Fruit fly (Drosophila melanogaster) whole organism, embryonic: ENCODE data around the gene CG43731.

ENCODE experiments used
- CG1024 ChIP-seq: fragments of 200-800 bp; sonication (Bioruptor generic); IDR thresholded peaks from 2 replicates; pipeline ENCODE4 v1.3.6; 2022; ENCODE audit warnings: missing biosample characterization, missing genetic modification characterization
- CG12219 ChIP-seq: fragments of 200-800 bp; sonication (Bioruptor generic); optimal IDR thresholded peaks from 3 replicates; lab custom pipeline; 2018; ENCODE audit warnings: missing biosample characterization, mild to moderate bottlenecking, missing genetic modification characterization
- CG12769 ChIP-seq: fragments of 200-800 bp; sonication (Bioruptor generic); optimal IDR thresholded peaks from 2 replicates; lab custom pipeline; 2019; ENCODE audit warnings: missing biosample characterization, mild to moderate bottlenecking, missing genetic modification characterization, moderate library complexity
- CG1529 ChIP-seq: fragments of 200-800 bp; sonication (Bioruptor generic); optimal IDR thresholded peaks from 3 replicates; lab custom pipeline; 2018; ENCODE audit warnings: missing biosample characterization, missing genetic modification characterization
- CG15696 ChIP-seq: fragments of 200-800 bp; sonication (Bioruptor generic); optimal IDR thresholded peaks from 2 replicates; lab custom pipeline; 2019; ENCODE audit warnings: missing biosample characterization, mild to moderate bottlenecking, missing genetic modification characterization, moderate library complexity
- CG17361 ChIP-seq: fragments of 200-800 bp; sonication (Bioruptor generic); IDR thresholded peaks from 3 replicates; pipeline ENCODE4 v1.3.6; 2022; ENCODE audit warnings: missing biosample characterization, missing genetic modification characterization
- CG3163 ChIP-seq: fragments of 200-800 bp; sonication (Bioruptor generic); optimal IDR thresholded peaks from 3 replicates; lab custom pipeline; 2016; ENCODE audit warnings: missing biosample characterization, missing genetic modification characterization
- CG34376 ChIP-seq: fragments of 200-800 bp; sonication (Bioruptor generic); optimal IDR thresholded peaks from 2 replicates; lab custom pipeline; 2018; ENCODE audit warnings: missing biosample characterization, mild to moderate bottlenecking, missing genetic modification characterization
- CG34422 ChIP-seq: fragments of 200-800 bp; sonication (Bioruptor generic); IDR thresholded peaks from 3 replicates; pipeline ENCODE4 v1.3.6; 2022; ENCODE audit warnings: missing biosample characterization, missing genetic modification characterization
- CG3838 ChIP-seq: fragments of 200-800 bp; sonication (Bioruptor generic); optimal IDR thresholded peaks from 3 replicates; lab custom pipeline; 2016; ENCODE audit warnings: missing biosample characterization, missing genetic modification characterization
- CG4282 ChIP-seq: fragments of 200-800 bp; sonication (Bioruptor generic); optimal IDR thresholded peaks from 2 replicates; lab custom pipeline; 2016; ENCODE audit warnings: missing biosample characterization, missing genetic modification characterization
- CG43689 ChIP-seq: fragments of 200-800 bp; sonication (Bioruptor generic); IDR thresholded peaks from 2 replicates; pipeline ENCODE4 v1.3.6; 2022; ENCODE audit warnings: missing biosample characterization, missing genetic modification characterization
- CG4404 ChIP-seq: fragments of 200-800 bp; sonication (Bioruptor generic); IDR thresholded peaks from 2 replicates; pipeline ENCODE4 v1.3.6; 2022; ENCODE audit warnings: missing biosample characterization, missing genetic modification characterization
- CG6689 ChIP-seq: fragments of 200-800 bp; sonication (Bioruptor generic); IDR thresholded peaks from 2 replicates; pipeline ENCODE4 v1.3.6; 2022; ENCODE audit warnings: missing biosample characterization, missing genetic modification characterization
- CG7357 ChIP-seq: fragments of 200-800 bp; sonication (Bioruptor generic); IDR thresholded peaks from 3 replicates; pipeline ENCODE4 v1.3.6; 2022; ENCODE audit warnings: missing biosample characterization, missing genetic modification characterization
- CG8290 ChIP-seq, 3 experiments: fragments of 200-800 bp; sonication (Bioruptor generic); optimal IDR thresholded peaks; 2 replicates each; lab custom pipeline; 2016 to 2019; ENCODE audit warnings: missing biosample characterization in 3 of 3, missing genetic modification characterization in 3 of 3, mild to moderate bottlenecking in 2 of 3, moderate library complexity in 1 of 3
- CG9609 ChIP-seq: fragments of 200-800 bp; sonication (Bioruptor generic); optimal IDR thresholded peaks from 3 replicates; lab custom pipeline; 2016; ENCODE audit warnings: missing biosample characterization, missing genetic modification characterization
- Dll ChIP-seq: fragments of 200-800 bp; sonication (Bioruptor generic); IDR thresholded peaks from 4 replicates; pipeline ENCODE4 v1.3.6; 2022; ENCODE audit warnings: missing biosample characterization, missing genetic modification characterization; ENCODE audit not compliant: partially characterized antibody
- Elba2 ChIP-seq: fragments of 200-800 bp; sonication (Bioruptor generic); optimal IDR thresholded peaks from 3 replicates; lab custom pipeline; 2016; ENCODE audit warnings: missing biosample characterization, missing genetic modification characterization
- Ets97D ChIP-seq: fragments of 200-800 bp; sonication (Bioruptor generic); optimal IDR thresholded peaks from 3 replicates; lab custom pipeline; 2016; ENCODE audit warnings: missing biosample characterization, missing genetic modification characterization
- HLH4C ChIP-seq: fragments of 200-800 bp; sonication (Bioruptor generic); IDR thresholded peaks from 3 replicates; pipeline ENCODE4 v1.3.6; 2022; ENCODE audit warnings: missing biosample characterization, missing genetic modification characterization; ENCODE audit not compliant: partially characterized antibody
- Hr78 ChIP-seq, 2 experiments: fragments of 200-800 bp in 1 of 2; fragments of >200 bp in 1 of 2; sonication (Bioruptor generic) in 1 of 2; optimal IDR thresholded peaks; 2 replicates each; lab custom pipeline; 2017 to 2019; ENCODE audit warnings: missing biosample characterization in 2 of 2, missing genetic modification characterization in 2 of 2, mild to moderate bottlenecking in 1 of 2, moderate library complexity in 1 of 2
- Lim3 ChIP-seq: fragments of 200-800 bp; sonication (Bioruptor generic); IDR thresholded peaks from 2 replicates; pipeline ENCODE4 v1.3.6; 2022; ENCODE audit warnings: missing biosample characterization, missing genetic modification characterization
- Med ChIP-seq: fragments of 200-800 bp; sonication (Bioruptor generic); peaks from one replicate; lab custom pipeline; 2016; ENCODE audit warnings: missing biosample characterization, missing genetic modification characterization, mild to moderate bottlenecking, inconsistent platforms, moderate library complexity
- Mrtf ChIP-seq: fragments of 200-800 bp; sonication (Bioruptor generic); IDR thresholded peaks from 3 replicates; pipeline ENCODE4 v1.3.6; 2022; ENCODE audit warnings: missing biosample characterization, missing genetic modification characterization
- Nf-YA ChIP-seq: fragments of 200-800 bp; sonication (Bioruptor generic); IDR thresholded peaks from 2 replicates; pipeline ENCODE4 v1.3.6; 2022; ENCODE audit warnings: missing biosample characterization, missing genetic modification characterization
- NfI ChIP-seq: fragments of 200-800 bp; sonication (Bioruptor generic); optimal IDR thresholded peaks from 3 replicates; lab custom pipeline; 2018; ENCODE audit warnings: missing biosample characterization, mild to moderate bottlenecking, missing genetic modification characterization, moderate library complexity
- Side ChIP-seq: fragments of 200-800 bp; sonication (Bioruptor generic); optimal IDR thresholded peaks from 2 replicates; lab custom pipeline; 2016; ENCODE audit warnings: missing biosample characterization, missing genetic modification characterization
- TFAM ChIP-seq: fragments of 200-800 bp; sonication (Bioruptor generic); optimal IDR thresholded peaks from 2 replicates; lab custom pipeline; 2017; ENCODE audit warnings: missing biosample characterization, missing genetic modification characterization, inconsistent platforms
- Vsx1 ChIP-seq: fragments of 200-800 bp; sonication (Bioruptor generic); optimal IDR thresholded peaks from 2 replicates; lab custom pipeline; 2017; ENCODE audit warnings: missing biosample characterization, mild to moderate bottlenecking, missing genetic modification characterization, missing genetic modification reagents
- az2 ChIP-seq: fragments of 200-800 bp; sonication (Bioruptor generic); optimal IDR thresholded peaks from 3 replicates; lab custom pipeline; 2016; ENCODE audit warnings: missing biosample characterization, missing genetic modification characterization
- bab2 ChIP-seq: fragments of 200-800 bp; sonication (Bioruptor generic); optimal IDR thresholded peaks from 2 replicates; lab custom pipeline; 2016; ENCODE audit warnings: missing biosample characterization, missing genetic modification characterization
- bowl ChIP-seq: fragments of 200-800 bp; sonication (Bioruptor generic); IDR thresholded peaks from 2 replicates; pipeline ENCODE4 v1.3.6; 2022; ENCODE audit warnings: missing biosample characterization, missing genetic modification characterization
- cg ChIP-seq: fragments of 200-800 bp; sonication (Bioruptor generic); optimal IDR thresholded peaks from 3 replicates; lab custom pipeline; 2019; ENCODE audit warnings: missing biosample characterization, mild to moderate bottlenecking, missing genetic modification characterization, moderate library complexity
- eyg ChIP-seq: fragments of 200-800 bp; sonication (Bioruptor generic); optimal IDR thresholded peaks from 3 replicates; lab custom pipeline; 2016; ENCODE audit warnings: missing biosample characterization, missing genetic modification characterization
- fd3F ChIP-seq: fragments of 200-800 bp; sonication (Bioruptor generic); optimal IDR thresholded peaks from 2 replicates; lab custom pipeline; 2018; ENCODE audit warnings: missing biosample characterization, mild to moderate bottlenecking, missing genetic modification characterization, moderate library complexity
- gce ChIP-seq: fragments of 200-800 bp; sonication (Bioruptor generic); IDR thresholded peaks from 3 replicates; pipeline ENCODE4 v1.3.6; 2022; ENCODE audit warnings: missing biosample characterization, missing genetic modification characterization
- hkb ChIP-seq, 2 experiments: fragments of 200-800 bp in 1 of 2; fragments of >200 bp in 1 of 2; sonication (Bioruptor generic) in 1 of 2; IDR thresholded peaks in 1 of 2; optimal IDR thresholded peaks in 1 of 2; 2 replicates each; pipeline versions ENCODE4 v1.3.6 to Lab custom; 2017 to 2022; ENCODE audit warnings: missing biosample characterization in 1 of 2, missing genetic modification characterization in 1 of 2
- jigr1 ChIP-seq: fragments of 200-800 bp; sonication (Bioruptor generic); IDR thresholded peaks from 3 replicates; pipeline ENCODE4 v1.3.6; 2022; ENCODE audit warnings: missing biosample characterization, missing genetic modification characterization
- lab ChIP-seq: fragments of 200-800 bp; sonication (Bioruptor generic); optimal IDR thresholded peaks from 3 replicates; lab custom pipeline; 2017; ENCODE audit warnings: missing biosample characterization, missing genetic modification characterization, mild to moderate bottlenecking, moderate library complexity, missing genetic modification reagents
- prd ChIP-seq, 3 experiments: fragments of >200 bp in 2 of 3; fragments of 200-800 bp in 1 of 3; sonication (Bioruptor generic) in 1 of 3; optimal IDR thresholded peaks in 2 of 3; IDR thresholded peaks in 1 of 3; 2 replicates in 2 of 3; 3 replicates in 1 of 3; pipeline versions ENCODE4 v1.3.6 to Lab custom; 2017 to 2022; ENCODE audit warnings: missing biosample characterization in 1 of 3, missing genetic modification characterization in 1 of 3
- scrt ChIP-seq: fragments of 200-800 bp; sonication (Bioruptor generic); optimal IDR thresholded peaks from 2 replicates; lab custom pipeline; 2018; ENCODE audit warnings: missing biosample characterization, mild to moderate bottlenecking, missing genetic modification characterization, moderate library complexity
- sd ChIP-seq: fragments of 200-800 bp; sonication (Bioruptor generic); optimal IDR thresholded peaks from 3 replicates; lab custom pipeline; 2018; ENCODE audit warnings: missing biosample characterization, mild to moderate bottlenecking, missing genetic modification characterization, moderate library complexity
- sens ChIP-seq: fragments of 200-800 bp; sonication (Bioruptor generic); peaks from one replicate; lab custom pipeline; 2016; ENCODE audit warnings: missing biosample characterization, missing genetic modification characterization
- sens-2 ChIP-seq: fragments of 200-800 bp; sonication (Bioruptor generic); IDR thresholded peaks from 2 replicates; pipeline ENCODE4 v1.3.6; 2022; ENCODE audit warnings: missing biosample characterization, missing genetic modification characterization
- shn ChIP-seq: fragments of 200-800 bp; sonication (Bioruptor generic); optimal IDR thresholded peaks from 3 replicates; lab custom pipeline; 2016; ENCODE audit warnings: missing biosample characterization, missing genetic modification characterization
- slou ChIP-seq: fragments of 200-800 bp; sonication (Bioruptor generic); optimal IDR thresholded peaks from 3 replicates; lab custom pipeline; 2016; ENCODE audit warnings: missing biosample characterization, missing genetic modification characterization
- twi ChIP-seq: fragments of 200-800 bp; optimal IDR thresholded peaks from 2 replicates; lab custom pipeline; 2019; ENCODE audit warnings: missing biosample characterization, mild to moderate bottlenecking, missing genetic modification characterization, moderate library complexity
- vnd ChIP-seq: fragments of 200-800 bp; sonication (Bioruptor generic); IDR thresholded peaks from 3 replicates; pipeline ENCODE4 v1.3.6; 2022; ENCODE audit warnings: missing biosample characterization, missing genetic modification characterization; ENCODE audit not compliant: partially characterized antibody
- zfh2 ChIP-seq: fragments of 200-800 bp; sonication (Bioruptor generic); optimal IDR thresholded peaks from 2 replicates; lab custom pipeline; 2016; ENCODE audit warnings: missing biosample characterization, missing genetic modification characterization

The CG43731 gene

dm6 chr2L:19096361-19096760 lies 5.5 kb upstream of the CG43731 start (continued):
- TF ChIP-seq jigr1 (GFP tag; lab: Robert Waterston, UW) = no peak
- TF ChIP-seq Mrtf (GFP tag; lab: Robert Waterston, UW) = no peak
- no peak for TF ChIP-seq CG12219 (GFP tag; lab: Kevin White, UChicago)
- TF ChIP-seq TFAM = no peak
- 0 out of 2 replicates have a peak, but pooled peaks have one; percentile 56 for TF ChIP-seq Lim3 (GFP tag; lab: Robert Waterston, UW)
- TF ChIP-seq Nf-YA (GFP tag; lab: Robert Waterston, UW) = no peak
- no peak for TF ChIP-seq CG15696 (tag; lab: Kevin White, UChicago)
- TF ChIP-seq zfh2 (GFP tag; lab: Kevin White, UChicago) = no peak
- TF ChIP-seq eyg = no peak
- no peak for TF ChIP-seq bowl
- TF ChIP-seq CG4404 = no peak
- no peak for TF ChIP-seq CG6689
- TF ChIP-seq gce = 0 out of 3 replicates have a peak, but pooled peaks have one; percentile 27
- no peak for TF ChIP-seq slou (GFP tag; lab: Kevin White, UChicago)
- TF ChIP-seq Hr78 (GFP tag; optimal IDR thresholded peaks at IDR 0.05; lab: Kevin White, UChicago) = peak in 1 of 2 experiments; percentile 55
- no peak for TF ChIP-seq HLH4C (GFP tag; lab: Robert Waterston, UW)
- TF ChIP-seq scrt (GFP tag; lab: Kevin White, UChicago) = no peak
- no peak for TF ChIP-seq NfI (GFP tag; lab: Kevin White, UChicago)
- no peak for TF ChIP-seq shn (GFP tag; lab: Kevin White, UChicago)
- 0 out of 3 replicates have a peak, but pooled peaks have one; percentile 11 for TF ChIP-seq CG34422
- peak; percentile 25 for TF ChIP-seq Med (GFP tag; lab: Kevin White, UChicago)
- no peak for TF ChIP-seq CG43689 (GFP tag; lab: Robert Waterston, UW)
- no peak for TF ChIP-seq Ets97D (GFP tag; lab: Kevin White, UChicago)
- TF ChIP-seq sd (tag; lab: Kevin White, UChicago) = peak; percentile 62
- peak; percentile 82 for TF ChIP-seq vnd (GFP tag; lab: Robert Waterston, UW)
- TF ChIP-seq prd (optimal IDR thresholded peaks at IDR 0.05; lab: Kevin White, UChicago) = no peak
- no peak for TF ChIP-seq prd (GFP tag; IDR thresholded peaks at IDR 0.05; lab: Robert Waterston, UW)
- peak; percentile 20 for TF ChIP-seq CG12769 (tag; lab: Kevin White, UChicago)
- TF ChIP-seq CG1024 (GFP tag; lab: Robert Waterston, UW) = no peak
- TF ChIP-seq twi = peak; percentile 92
- TF ChIP-seq CG9609 (GFP tag; lab: Kevin White, UChicago) = no peak
- no peak for TF ChIP-seq CG7357
- TF ChIP-seq lab (GFP tag; lab: Kevin White, UChicago) = no peak
- TF ChIP-seq Vsx1 (GFP tag; lab: Kevin White, UChicago) = peak; percentile 96
- no peak for TF ChIP-seq hkb (optimal IDR thresholded peaks at IDR 0.05; lab: Kevin White, UChicago)
- TF ChIP-seq hkb (GFP tag; IDR thresholded peaks at IDR 0.05; lab: Robert Waterston, UW) = no peak
- TF ChIP-seq CG34376 (GFP tag; lab: Kevin White, UChicago) = no peak
- TF ChIP-seq cg = peak; percentile 7
- TF ChIP-seq Elba2 (GFP tag; lab: Kevin White, UChicago) = no peak
- TF ChIP-seq CG17361 (GFP tag; lab: Robert Waterston, UW) = no peak
- TF ChIP-seq sens-2 (GFP tag; lab: Robert Waterston, UW) = peak; percentile 71
- no peak for TF ChIP-seq CG8290 (GFP tag; optimal IDR thresholded peaks at IDR 0.05; lab: Kevin White, UChicago)
- TF ChIP-seq CG8290 (tag; optimal IDR thresholded peaks at IDR 0.05; lab: Kevin White, UChicago) = no peak
- no peak for TF ChIP-seq az2
- TF ChIP-seq Side (GFP tag; lab: Kevin White, UChicago) = no peak
- no peak for TF ChIP-seq CG1529 (GFP tag; lab: Kevin White, UChicago)
- peak; percentile 80 for TF ChIP-seq sens
- no peak for TF ChIP-seq CG3163 (GFP tag; lab: Kevin White, UChicago)
- TF ChIP-seq CG4282 (GFP tag; lab: Kevin White, UChicago) = no peak
- TF ChIP-seq CG3838 = no peak
- no peak for TF ChIP-seq fd3F (GFP tag; lab: Kevin White, UChicago)
- TF ChIP-seq Dll (GFP tag; lab: Robert Waterston, UW) = no peak
- no peak for TF ChIP-seq bab2 (GFP tag; lab: Kevin White, UChicago)
